Fruit fly (Drosophila melanogaster) whole organism, embryonic: Measurements from ENCODE around the gene CG6983.

Experiments used
- Adf1 ChIP-seq: fragments of 200-800 bp; sonication (Bioruptor generic); IDR thresholded peaks from 2 replicates; pipeline ENCODE4 v1.3.6; 2022; ENCODE audit warnings: missing biosample characterization, missing genetic modification characterization
- Atf6 ChIP-seq: fragments of 200-800 bp; sonication (Bioruptor generic); IDR thresholded peaks from 2 replicates; pipeline ENCODE4 v1.3.6; 2022; ENCODE audit warnings: missing biosample characterization, missing genetic modification characterization
- Blimp-1 ChIP-seq: fragments of 200-800 bp; sonication (Bioruptor generic); optimal IDR thresholded peaks from 3 replicates; lab custom pipeline; 2018; ENCODE audit warnings: missing biosample characterization, missing genetic modification characterization, mild to moderate bottlenecking, moderate library complexity, missing genetic modification reagents
- C15 ChIP-seq: fragments of 200-800 bp; sonication (Bioruptor generic); IDR thresholded peaks from 3 replicates; pipeline ENCODE4 v1.3.6; 2022; ENCODE audit warnings: missing biosample characterization, missing genetic modification characterization
- CG1024 ChIP-seq: fragments of 200-800 bp; sonication (Bioruptor generic); IDR thresholded peaks from 2 replicates; pipeline ENCODE4 v1.3.6; 2022; ENCODE audit warnings: missing biosample characterization, missing genetic modification characterization
- CG10267 ChIP-seq: fragments of 200-800 bp; sonication (Bioruptor generic); optimal IDR thresholded peaks from 2 replicates; lab custom pipeline; 2018; ENCODE audit warnings: missing biosample characterization, mild to moderate bottlenecking, missing genetic modification characterization, moderate library complexity
- CG10959 ChIP-seq: fragments of 200-800 bp; sonication (Bioruptor generic); IDR thresholded peaks from 2 replicates; pipeline ENCODE4 v1.3.6; 2022; ENCODE audit warnings: missing biosample characterization, missing genetic modification characterization
- CG11695 ChIP-seq: fragments of 200-800 bp; sonication (Bioruptor generic); IDR thresholded peaks from 3 replicates; pipeline ENCODE4 v1.3.6; 2022; ENCODE audit warnings: missing biosample characterization, missing genetic modification characterization
- CG12071 ChIP-seq: fragments of 200-800 bp; sonication (Bioruptor generic); optimal IDR thresholded peaks from 3 replicates; lab custom pipeline; 2018; ENCODE audit warnings: missing biosample characterization, mild to moderate bottlenecking, missing genetic modification characterization
- CG12104 ChIP-seq: fragments of 200-800 bp; sonication (Bioruptor generic); optimal IDR thresholded peaks from 3 replicates; lab custom pipeline; 2016; ENCODE audit warnings: missing biosample characterization, missing genetic modification characterization
- CG13287 ChIP-seq: fragments of 200-800 bp; sonication (Bioruptor generic); IDR thresholded peaks from 2 replicates; pipeline ENCODE4 v1.3.6; 2022; ENCODE audit warnings: missing biosample characterization, missing genetic modification characterization; ENCODE audit not compliant: partially characterized antibody
- CG16815 ChIP-seq: fragments of 200-800 bp; sonication (Bioruptor generic); optimal IDR thresholded peaks from 3 replicates; lab custom pipeline; 2017; ENCODE audit warnings: missing biosample characterization, mild to moderate bottlenecking, missing genetic modification characterization
- CG18619 ChIP-seq: fragments of 200-800 bp; sonication (Bioruptor generic); optimal IDR thresholded peaks from 3 replicates; lab custom pipeline; 2017; ENCODE audit warnings: missing biosample characterization, mild to moderate bottlenecking, missing genetic modification characterization
- CG3726 ChIP-seq: fragments of 200-800 bp; sonication (Bioruptor generic); IDR thresholded peaks from 3 replicates; pipeline ENCODE4, ENCODE4 v1.3.6; 2022; ENCODE audit warnings: missing biosample characterization, missing genetic modification characterization
- CG4854 ChIP-seq: fragments of 200-800 bp; sonication (Bioruptor generic); optimal IDR thresholded peaks from 2 replicates; lab custom pipeline; 2016; ENCODE audit warnings: missing biosample characterization, missing genetic modification characterization, inconsistent platforms
- CG5245 ChIP-seq: fragments of 200-800 bp; sonication (Bioruptor generic); optimal IDR thresholded peaks from 3 replicates; lab custom pipeline; 2016; ENCODE audit warnings: missing biosample characterization, missing genetic modification characterization
- CG6175 ChIP-seq: fragments of 200-800 bp; sonication (Bioruptor generic); IDR thresholded peaks from 3 replicates; pipeline ENCODE4 v1.3.6; 2022; ENCODE audit warnings: missing biosample characterization, missing genetic modification characterization
- CG9817 ChIP-seq: fragments of 200-800 bp; sonication (Bioruptor generic); optimal IDR thresholded peaks from 2 replicates; lab custom pipeline; 2018; ENCODE audit warnings: missing biosample characterization, mild to moderate bottlenecking, missing genetic modification characterization, moderate library complexity
- Camta ChIP-seq: fragments of 200-800 bp; sonication (Bioruptor generic); optimal IDR thresholded peaks from 2 replicates; lab custom pipeline; 2016; ENCODE audit warnings: missing biosample characterization, missing genetic modification characterization
- Chrac-16 ChIP-seq: fragments of 200-800 bp; sonication (Bioruptor generic); optimal IDR thresholded peaks from 3 replicates; lab custom pipeline; 2016; ENCODE audit warnings: missing biosample characterization, missing genetic modification characterization
- Dbx ChIP-seq: fragments of 200-800 bp; sonication (Bioruptor generic); IDR thresholded peaks from 3 replicates; pipeline ENCODE4 v1.3.6; 2022; ENCODE audit warnings: missing biosample characterization, missing genetic modification characterization
- Doc2 ChIP-seq: fragments of 200-800 bp; sonication (Bioruptor generic); IDR thresholded peaks from 2 replicates; pipeline ENCODE4 v1.3.6; 2022; ENCODE audit warnings: missing biosample characterization, missing genetic modification characterization
- Dp ChIP-seq: fragments of 200-800 bp; sonication (Bioruptor generic); optimal IDR thresholded peaks from 2 replicates; lab custom pipeline; 2018; ENCODE audit warnings: missing biosample characterization, mild to moderate bottlenecking, missing genetic modification characterization, moderate library complexity
- Elba2 ChIP-seq: fragments of 200-800 bp; sonication (Bioruptor generic); optimal IDR thresholded peaks from 3 replicates; lab custom pipeline; 2016; ENCODE audit warnings: missing biosample characterization, missing genetic modification characterization
- HLH54F ChIP-seq: fragments of 200-800 bp; sonication (Bioruptor generic); optimal IDR thresholded peaks from 3 replicates; lab custom pipeline; 2016; ENCODE audit warnings: missing biosample characterization, missing genetic modification characterization
- HLHmδ ChIP-seq: fragments of 200-800 bp; sonication (Bioruptor generic); optimal IDR thresholded peaks from 2 replicates; lab custom pipeline; 2018; ENCODE audit warnings: missing biosample characterization, mild to moderate bottlenecking, missing genetic modification characterization, moderate library complexity
- Lhr ChIP-seq: fragments of 200-800 bp; sonication (Bioruptor generic); optimal IDR thresholded peaks from 3 replicates; lab custom pipeline; 2017; ENCODE audit warnings: mild to moderate bottlenecking, missing biosample characterization, missing genetic modification reagents, missing genetic modification characterization
- Lpt ChIP-seq: fragments of >200 bp; optimal IDR thresholded peaks from 2 replicates; lab custom pipeline; 2018; ENCODE audit warnings: missing biosample characterization, missing genetic modification characterization
- Max ChIP-seq: fragments of 200-800 bp; sonication (Bioruptor generic); optimal IDR thresholded peaks from 2 replicates; lab custom pipeline; 2016; ENCODE audit warnings: missing biosample characterization, mild to moderate bottlenecking, missing genetic modification characterization
- Mes4 ChIP-seq: fragments of 200-800 bp; sonication (Bioruptor generic); optimal IDR thresholded peaks from 2 replicates; lab custom pipeline; 2016; ENCODE audit warnings: missing biosample characterization, missing genetic modification characterization
- Side ChIP-seq: fragments of 200-800 bp; sonication (Bioruptor generic); optimal IDR thresholded peaks from 2 replicates; lab custom pipeline; 2016; ENCODE audit warnings: missing biosample characterization, missing genetic modification characterization
- bbx ChIP-seq: fragments of 200-800 bp; sonication (Bioruptor generic); IDR thresholded peaks from 2 replicates; pipeline ENCODE4 v1.3.6; 2022; ENCODE audit warnings: missing biosample characterization, missing genetic modification characterization; ENCODE audit not compliant: partially characterized antibody
- bigmax ChIP-seq: fragments of 200-800 bp; sonication (Bioruptor generic); optimal IDR thresholded peaks from 2 replicates; lab custom pipeline; 2018; ENCODE audit warnings: missing biosample characterization, mild to moderate bottlenecking, missing genetic modification characterization
- br ChIP-seq: fragments of >200 bp; optimal IDR thresholded peaks from 2 replicates; lab custom pipeline; 2017
- chif ChIP-seq, 2 experiments: fragments of 200-800 bp; sonication (Bioruptor generic); optimal IDR thresholded peaks; 3 replicates each; lab custom pipeline; 2016; ENCODE audit warnings: missing biosample characterization in 2 of 2, missing genetic modification characterization in 2 of 2
- chinmo ChIP-seq: fragments of 200-800 bp; sonication (Bioruptor generic); IDR thresholded peaks from 4 replicates; pipeline ENCODE4 v1.3.6; 2022; ENCODE audit warnings: missing biosample characterization, missing genetic modification characterization; ENCODE audit not compliant: partially characterized antibody
- cwo ChIP-seq: fragments of 200-800 bp; sonication (Bioruptor generic); optimal IDR thresholded peaks from 3 replicates; lab custom pipeline; 2017; ENCODE audit warnings: missing biosample characterization, missing genetic modification characterization, mild to moderate bottlenecking, moderate library complexity, missing genetic modification reagents
- dysf ChIP-seq: fragments of 200-800 bp; sonication (Bioruptor generic); IDR thresholded peaks from 3 replicates; pipeline ENCODE4 v1.3.6; 2022; ENCODE audit warnings: missing biosample characterization, missing genetic modification characterization
- her ChIP-seq: fragments of 200-800 bp; sonication (Bioruptor generic); optimal IDR thresholded peaks from 2 replicates; lab custom pipeline; 2016; ENCODE audit warnings: missing biosample characterization, missing genetic modification characterization
- kah ChIP-seq: fragments of 200-800 bp; sonication (Bioruptor generic); optimal IDR thresholded peaks from 2 replicates; lab custom pipeline; 2018; ENCODE audit warnings: missing biosample characterization, mild to moderate bottlenecking, missing genetic modification characterization
- lab ChIP-seq: fragments of 200-800 bp; sonication (Bioruptor generic); optimal IDR thresholded peaks from 3 replicates; lab custom pipeline; 2017; ENCODE audit warnings: missing biosample characterization, missing genetic modification characterization, mild to moderate bottlenecking, moderate library complexity, missing genetic modification reagents
- lbe ChIP-seq: fragments of 200-800 bp; sonication (Bioruptor generic); optimal IDR thresholded peaks from 2 replicates; lab custom pipeline; 2016; ENCODE audit warnings: missing biosample characterization, mild to moderate bottlenecking, missing genetic modification characterization
- lilli ChIP-seq: fragments of 200-800 bp; sonication (Bioruptor generic); optimal IDR thresholded peaks from 3 replicates; lab custom pipeline; 2016; ENCODE audit warnings: missing biosample characterization, missing genetic modification characterization
- mld ChIP-seq: fragments of 200-800 bp; sonication (Bioruptor generic); IDR thresholded peaks from 3 replicates; pipeline ENCODE4 v1.3.6; 2022; ENCODE audit warnings: missing biosample characterization, missing genetic modification characterization; ENCODE audit not compliant: partially characterized antibody
- nerfin-2 ChIP-seq: fragments of 200-800 bp; sonication (Bioruptor generic); IDR thresholded peaks from 2 replicates; pipeline ENCODE4 v1.3.6; 2022; ENCODE audit warnings: missing biosample characterization, missing genetic modification characterization; ENCODE audit not compliant: partially characterized antibody
- phol ChIP-seq: fragments of 200-800 bp; sonication (Bioruptor generic); optimal IDR thresholded peaks from 3 replicates; lab custom pipeline; 2018; ENCODE audit warnings: missing biosample characterization, mild to moderate bottlenecking, missing genetic modification characterization, moderate library complexity
- ro ChIP-seq: fragments of 200-800 bp; sonication (Bioruptor generic); IDR thresholded peaks from 2 replicates; pipeline ENCODE4 v1.3.6; 2022; ENCODE audit warnings: missing biosample characterization, missing genetic modification characterization
- row ChIP-seq: fragments of 200-800 bp; sonication (Bioruptor generic); IDR thresholded peaks from 3 replicates; pipeline ENCODE4 v1.3.6; 2022; ENCODE audit warnings: missing biosample characterization, missing genetic modification characterization
- slp2 ChIP-seq: fragments of 200-800 bp; sonication (Bioruptor generic); optimal IDR thresholded peaks from 2 replicates; lab custom pipeline; 2016; ENCODE audit warnings: missing biosample characterization, missing genetic modification characterization
- unpg ChIP-seq: fragments of 200-800 bp; sonication (Bioruptor generic); optimal IDR thresholded peaks from 3 replicates; lab custom pipeline; 2018; ENCODE audit warnings: missing biosample characterization, mild to moderate bottlenecking, missing genetic modification characterization, moderate library complexity
- wdn ChIP-seq: fragments of 200-800 bp; sonication (Bioruptor generic); IDR thresholded peaks from 2 replicates; pipeline ENCODE4 v1.3.6; 2022; ENCODE audit warnings: missing biosample characterization, missing genetic modification characterization

Gene CG6983

dm6 chr3L:8424831-8425336 is 24.3 kb downstream of the CG6983 start, which contains the start of gene Cbl (continued):
- TF ChIP-seq cwo (GFP tag; lab: Kevin White, UChicago) = no peak
- peak; percentile 99 for TF ChIP-seq Adf1
- no peak for TF ChIP-seq unpg (GFP tag; lab: Kevin White, UChicago)
- TF ChIP-seq CG16815 (GFP tag; lab: Kevin White, UChicago) = no peak
- TF ChIP-seq bigmax (GFP tag; lab: Kevin White, UChicago) = no peak
- TF ChIP-seq CG10267 = peak; percentile 73
- TF ChIP-seq CG4854 (GFP tag; lab: Kevin White, UChicago) = peak; percentile 12
- no peak for TF ChIP-seq HLH54F (GFP tag; lab: Kevin White, UChicago)
- TF ChIP-seq CG3726 (GFP tag; lab: Robert Waterston, UW) = no peak
- TF ChIP-seq Lpt (GFP tag; lab: Kevin White, UChicago) = no peak
- no peak for TF ChIP-seq CG18619 (GFP tag; lab: Kevin White, UChicago)
- peak; percentile 12 for TF ChIP-seq Mes4 (GFP tag; lab: Kevin White, UChicago)
- no peak for TF ChIP-seq her (GFP tag; lab: Kevin White, UChicago)
- no peak for TF ChIP-seq CG12071 (GFP tag; lab: Kevin White, UChicago)
- TF ChIP-seq chinmo = peak; percentile 87; the same call in 3 of the 4 replicates
- no peak for TF ChIP-seq br
- no peak for TF ChIP-seq mld (GFP tag; lab: Robert Waterston, UW)
- no peak for TF ChIP-seq Blimp-1
- TF ChIP-seq CG11695 = no peak
- TF ChIP-seq Side (GFP tag; lab: Kevin White, UChicago) = peak; percentile 6
- no peak for TF ChIP-seq ro (GFP tag; lab: Robert Waterston, UW)
- no peak for TF ChIP-seq Doc2 (GFP tag; lab: Robert Waterston, UW)
- TF ChIP-seq Elba2 = no peak
- TF ChIP-seq bbx (GFP tag; lab: Robert Waterston, UW) = peak; percentile 26
- TF ChIP-seq CG5245 (GFP tag; lab: Kevin White, UChicago) = no peak
- peak; percentile 21 for TF ChIP-seq lilli (GFP tag; lab: Kevin White, UChicago)
- TF ChIP-seq wdn = no peak
- TF ChIP-seq CG9817 (tag; lab: Kevin White, UChicago) = no peak
- 0 out of 2 replicates have a peak, but pooled peaks have one; percentile 26 for TF ChIP-seq Atf6 (GFP tag; lab: Robert Waterston, UW)
- TF ChIP-seq lbe = no peak
- peak; percentile 37; the same call in 1 of the 2 replicates for TF ChIP-seq nerfin-2 (GFP tag; lab: Robert Waterston, UW)
- TF ChIP-seq chif (GFP tag; optimal IDR thresholded peaks at IDR 0.05; lab: Kevin White, UChicago) = no peak
- no peak for TF ChIP-seq Chrac-16 (GFP tag; lab: Kevin White, UChicago)
- TF ChIP-seq CG13287 (GFP tag; lab: Robert Waterston, UW) = peak; percentile 60; the same call in 1 of the 2 replicates
- TF ChIP-seq lab (GFP tag; lab: Kevin White, UChicago) = no peak
- TF ChIP-seq CG12104 (GFP tag; lab: Kevin White, UChicago) = peak; percentile 29
- peak; percentile 10 for TF ChIP-seq Max (GFP tag; lab: Kevin White, UChicago)
- no peak for TF ChIP-seq C15 (GFP tag; lab: Robert Waterston, UW)
- TF ChIP-seq phol (tag; lab: Kevin White, UChicago) = peak; percentile 99
- no peak for TF ChIP-seq CG6175 (GFP tag; lab: Robert Waterston, UW)
- peak; percentile 58 for TF ChIP-seq Dp (GFP tag; lab: Kevin White, UChicago)
- no peak for TF ChIP-seq CG10959
- TF ChIP-seq Lhr (GFP tag; lab: Kevin White, UChicago) = peak; percentile 84
- TF ChIP-seq kah (GFP tag; lab: Kevin White, UChicago) = no peak
- TF ChIP-seq CG1024 = no peak
- no peak for TF ChIP-seq Dbx (GFP tag; lab: Robert Waterston, UW)
- TF ChIP-seq row (GFP tag; lab: Robert Waterston, UW) = peak; percentile 27; the same call in 1 of the 3 replicates
- TF ChIP-seq slp2 = no peak
- TF ChIP-seq Camta (GFP tag; lab: Kevin White, UChicago) = no peak
- no peak for TF ChIP-seq dysf (GFP tag; lab: Robert Waterston, UW)
- peak; percentile 51 for TF ChIP-seq HLHmδ (GFP tag; lab: Kevin White, UChicago)
